Fruit fly (Drosophila melanogaster) whole organism, wandering third instar larva: ENCODE measurements around the gene CG31178.

Experiments used
- Abd-B ChIP-seq: fragments of >200 bp; optimal IDR thresholded peaks from 2 replicates; lab custom pipeline; 2017; ENCODE audit warnings: missing biosample characterization, missing genetic modification characterization
- CG32264 ChIP-seq: fragments of 200-800 bp; sonication (Bioruptor generic); optimal IDR thresholded peaks from 2 replicates; lab custom pipeline; 2016; ENCODE audit warnings: missing biosample characterization, missing genetic modification characterization
- CG9705 ChIP-seq: fragments of 200-800 bp; sonication (Bioruptor generic); optimal IDR thresholded peaks from 2 replicates; lab custom pipeline; 2018; ENCODE audit warnings: missing biosample characterization, mild to moderate bottlenecking, missing genetic modification characterization
- CrebA ChIP-seq: fragments of 200-800 bp; sonication (Bioruptor generic); optimal IDR thresholded peaks from 2 replicates; lab custom pipeline; 2016; ENCODE audit warnings: missing biosample characterization, mild to moderate bottlenecking, missing genetic modification characterization, borderline replicate concordance
- Dfd ChIP-seq: fragments of >200 bp; optimal IDR thresholded peaks from 2 replicates; lab custom pipeline; 2017; ENCODE audit warnings: missing biosample characterization, missing genetic modification characterization
- Dif ChIP-seq: fragments of 200-275, 200-300 bp; sonication (Bioruptor generic); optimal IDR thresholded peaks from 2 replicates; lab custom pipeline; 2018; ENCODE audit warnings: missing biosample characterization, missing genetic modification characterization; ENCODE audit not compliant: partially characterized antibody
- GATAd ChIP-seq: sonication (Bioruptor generic); optimal IDR thresholded peaks from 2 replicates; lab custom pipeline; 2016; ENCODE audit warnings: missing biosample characterization, missing genetic modification characterization
- HLH106 ChIP-seq: fragments of 200-800 bp; optimal IDR thresholded peaks from 3 replicates; lab custom pipeline; 2019; ENCODE audit warnings: missing biosample characterization, mild to moderate bottlenecking, missing genetic modification characterization, moderate library complexity
- Hnf4 ChIP-seq: fragments of 200-800 bp; sonication (Bioruptor generic); optimal IDR thresholded peaks from 2 replicates; lab custom pipeline; 2016; ENCODE audit warnings: missing biosample characterization, mild to moderate bottlenecking, missing genetic modification characterization
- Hr78 ChIP-seq: fragments of >200 bp; optimal IDR thresholded peaks from 2 replicates; lab custom pipeline; 2017; ENCODE audit warnings: missing biosample characterization, missing genetic modification characterization
- Hr83 ChIP-seq: fragments of 200-300 bp; sonication (Bioruptor generic); optimal IDR thresholded peaks from 2 replicates; lab custom pipeline; 2016; ENCODE audit warnings: missing biosample characterization, mild to moderate bottlenecking, missing genetic modification characterization, moderate library complexity; ENCODE audit not compliant: poor library complexity, severe bottlenecking
- Jra ChIP-seq: sonication (Bioruptor generic); optimal IDR thresholded peaks from 2 replicates; lab custom pipeline; 2016; ENCODE audit warnings: missing biosample characterization, missing genetic modification characterization
- Mio ChIP-seq: sonication (Bioruptor generic); optimal IDR thresholded peaks from 2 replicates; lab custom pipeline; 2016; ENCODE audit warnings: missing biosample characterization, missing genetic modification characterization
- Myc ChIP-seq: fragments of >200 bp; optimal IDR thresholded peaks from 2 replicates; lab custom pipeline; 2017
- N ChIP-seq: fragments of >200 bp; optimal IDR thresholded peaks from 2 replicates; lab custom pipeline; 2018; ENCODE audit warnings: missing biosample characterization, missing external identifiers, missing genetic modification characterization
- Rel ChIP-seq, 2 experiments: fragments of 200-800 bp; sonication (Bioruptor generic) in 1 of 2; optimal IDR thresholded peaks; 2 replicates in 1 of 2; 3 replicates in 1 of 2; lab custom pipeline; 2016 to 2019; ENCODE audit warnings: mild to moderate bottlenecking in 2 of 2, missing biosample characterization in 2 of 2, missing genetic modification characterization in 2 of 2, moderate library complexity in 1 of 2
- Sp1 ChIP-seq: fragments of 200-800 bp; sonication (Bioruptor generic); optimal IDR thresholded peaks from 3 replicates; lab custom pipeline; 2019; ENCODE audit warnings: missing biosample characterization, mild to moderate bottlenecking, missing genetic modification characterization, moderate library complexity
- Vsx2 ChIP-seq: fragments of 200-300, 225-300 bp; sonication (Bioruptor generic); optimal IDR thresholded peaks from 2 replicates; lab custom pipeline; 2018; ENCODE audit warnings: missing biosample characterization, missing genetic modification characterization; ENCODE audit not compliant: partially characterized antibody
- br ChIP-seq: fragments of 200-800 bp; sonication (Bioruptor generic); optimal IDR thresholded peaks from 2 replicates; lab custom pipeline; 2016; ENCODE audit warnings: missing biosample characterization, missing genetic modification characterization
- brk ChIP-seq: fragments of 200-800 bp; sonication (Bioruptor generic); optimal IDR thresholded peaks from 2 replicates; lab custom pipeline; 2016; ENCODE audit warnings: missing biosample characterization, mild to moderate bottlenecking, missing genetic modification characterization
- dl ChIP-seq, 2 experiments: fragments of 175-275, 200-275 bp in 1 of 2; fragments of 200-275 bp in 1 of 2; sonication (Bioruptor generic); optimal IDR thresholded peaks; lab custom pipeline; 2018; ENCODE audit warnings: mild to moderate bottlenecking in 2 of 2, missing biosample characterization in 2 of 2, missing genetic modification characterization in 2 of 2, moderate library complexity in 2 of 2; ENCODE audit not compliant: partially characterized antibody in 2 of 2, insufficient read depth in 1 of 2
- dmrt93B ChIP-seq: fragments of 200-800 bp; sonication (Bioruptor generic); optimal IDR thresholded peaks from 2 replicates; lab custom pipeline; 2018; ENCODE audit warnings: missing biosample characterization, mild to moderate bottlenecking, missing genetic modification characterization
- dsf ChIP-seq: sonication (Bioruptor generic); optimal IDR thresholded peaks from 2 replicates; lab custom pipeline; 2016; ENCODE audit warnings: missing biosample characterization, missing genetic modification characterization, borderline replicate concordance
- ey ChIP-seq: fragments of 200-800 bp; sonication (Bioruptor generic); optimal IDR thresholded peaks from 2 replicates; lab custom pipeline; 2016; ENCODE audit warnings: missing biosample characterization, missing genetic modification characterization
- foxo ChIP-seq, 2 experiments: fragments of 200-800 bp; sonication (Bioruptor generic); optimal IDR thresholded peaks; 2 replicates in 1 of 2; 3 replicates in 1 of 2; lab custom pipeline; 2016 to 2017; ENCODE audit warnings: missing biosample characterization in 2 of 2, missing genetic modification characterization in 2 of 2
- fru ChIP-seq: fragments of 200-800 bp; sonication (Bioruptor generic); optimal IDR thresholded peaks from 3 replicates; lab custom pipeline; 2016; ENCODE audit warnings: missing biosample characterization, mild to moderate bottlenecking, missing genetic modification characterization
- h ChIP-seq: fragments of 200-800 bp; sonication (Bioruptor generic); optimal IDR thresholded peaks from 3 replicates; lab custom pipeline; 2016; ENCODE audit warnings: missing biosample characterization, mild to moderate bottlenecking, missing genetic modification characterization
- jim ChIP-seq: fragments of 175-275, 200-325 bp; sonication (Bioruptor generic); optimal IDR thresholded peaks from 2 replicates; lab custom pipeline; 2016; ENCODE audit warnings: missing biosample characterization, mild to moderate bottlenecking, missing genetic modification characterization
- lola ChIP-seq: fragments of >200 bp; optimal IDR thresholded peaks from 2 replicates; lab custom pipeline; 2017; ENCODE audit warnings: missing biosample characterization, missing genetic modification characterization
- pan ChIP-seq: fragments of >200 bp; optimal IDR thresholded peaks from 2 replicates; lab custom pipeline; 2017
- psq ChIP-seq: fragments of 200-800 bp; sonication (Bioruptor generic); optimal IDR thresholded peaks from 3 replicates; lab custom pipeline; 2017; ENCODE audit warnings: missing biosample characterization, mild to moderate bottlenecking, missing genetic modification characterization, moderate library complexity
- rgr ChIP-seq: fragments of 200-800 bp; sonication (Bioruptor generic); optimal IDR thresholded peaks from 3 replicates; lab custom pipeline; 2016; ENCODE audit warnings: missing biosample characterization, mild to moderate bottlenecking, missing genetic modification characterization
- sage ChIP-seq: fragments of 200-800 bp; sonication (Bioruptor generic); optimal IDR thresholded peaks from 2 replicates; lab custom pipeline; 2016; ENCODE audit warnings: missing biosample characterization, mild to moderate bottlenecking, missing genetic modification characterization
- sv ChIP-seq: fragments of 200-800 bp; sonication (Bioruptor generic); optimal IDR thresholded peaks from 3 replicates; lab custom pipeline; 2016; ENCODE audit warnings: missing biosample characterization, missing genetic modification characterization
- tai ChIP-seq: sonication (Bioruptor generic); optimal IDR thresholded peaks from 2 replicates; lab custom pipeline; 2016; ENCODE audit warnings: missing biosample characterization, missing genetic modification characterization
- usp ChIP-seq: fragments of >200 bp; optimal IDR thresholded peaks from 2 replicates; lab custom pipeline; 2017; ENCODE audit warnings: missing biosample characterization, missing genetic modification characterization
- woc ChIP-seq: sonication (Bioruptor generic); optimal IDR thresholded peaks from 2 replicates; lab custom pipeline; 2016; ENCODE audit warnings: missing biosample characterization, mild to moderate bottlenecking, missing genetic modification characterization

The CG31178 gene

DNA sequence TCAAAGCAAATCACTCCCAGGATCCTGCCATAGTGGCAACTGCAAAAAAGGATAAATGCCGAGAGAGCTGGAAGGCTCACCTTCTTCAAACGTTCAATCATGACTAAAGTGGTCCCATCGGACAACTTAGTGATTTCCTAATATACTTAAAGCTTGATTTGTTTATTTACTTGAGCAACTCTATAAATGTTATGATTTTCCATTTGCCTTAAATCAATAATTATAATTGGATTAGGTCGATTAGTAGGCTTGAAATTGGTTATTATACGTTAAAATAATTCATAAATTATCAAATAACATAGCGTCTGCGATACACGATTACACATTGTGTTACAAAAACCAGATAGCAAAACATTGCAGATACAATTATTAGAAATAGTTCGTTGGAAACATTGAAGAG is 28.4 kb upstream of the CG31178 start, which contains the start of gene Gr93c:
TSS of gene Gr93c (minus strand) at position 101 of the 400 bp plus-strand sequence.
- TF ChIP-seq Sp1 (no peak), CG9705 (GFP tag; lab: Kevin White, UChicago) (no peak), Myc (no peak), Abd-B (GFP tag; lab: Kevin White, UChicago) (no peak), Hr78 (GFP tag; lab: Kevin White, UChicago) (no peak), Hnf4 (no peak)

- TF ChIP-seq Abd-B (GFP tag; lab: Kevin White, UChicago) (no peak), woc (no peak), rgr (GFP tag; lab: Kevin White, UChicago) (no peak), ey (GFP tag; lab: Kevin White, UChicago) (no peak), sv (GFP tag; lab: Kevin White, UChicago) (no peak), Sp1 (no peak), Rel (GFP tag; optimal IDR thresholded peaks at IDR 0.05; lab: Kevin White, UChicago) (no peak), Rel (tag; optimal IDR thresholded peaks at IDR 0.05; lab: Kevin White, UChicago) (no peak), Hr83 (no peak), Jra (GFP tag; lab: Kevin White, UChicago) (no peak), brk (GFP tag; lab: Kevin White, UChicago) (no peak)
These were observed 27.0 kb upstream of the CG31178 start, which contains the start of gene Gr93d for dm6 chr3R:21846559-21846958. TSS of gene Gr93d (minus strand) at chr3R:21846659.

dm6 chr3R:21847438-21847837 is 26.1 kb upstream of the CG31178 start:
- no peak for TF ChIP-seq tai
- TF ChIP-seq CG9705 (GFP tag; lab: Kevin White, UChicago): no peak
- no peak for TF ChIP-seq Rel (GFP tag; optimal IDR thresholded peaks at IDR 0.05; lab: Kevin White, UChicago)
- peak; percentile 92 for TF ChIP-seq Rel (tag; optimal IDR thresholded peaks at IDR 0.05; lab: Kevin White, UChicago)
- TF ChIP-seq Vsx2 (GFP tag; lab: Kevin White, UChicago): no peak
- no peak for TF ChIP-seq Mio (GFP tag; lab: Kevin White, UChicago)

DNA sequence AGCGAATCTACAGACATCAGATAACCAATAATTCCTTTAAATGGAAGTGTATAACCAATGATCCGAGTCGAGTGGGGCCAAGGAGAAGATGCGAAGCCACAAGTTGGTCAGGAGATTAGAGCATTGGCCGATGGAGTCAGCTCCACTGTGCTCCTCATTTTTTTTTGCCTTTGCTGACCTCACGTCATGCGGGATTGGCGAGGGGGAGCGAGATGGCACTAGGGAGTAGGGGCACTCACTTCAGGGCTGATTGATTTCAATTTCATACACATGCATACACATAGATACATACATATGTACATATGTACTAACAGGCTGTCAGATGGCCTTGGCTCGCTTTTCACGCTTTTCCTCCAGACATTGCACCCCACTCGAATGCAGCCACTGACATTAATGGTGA is 25.3 kb upstream of the CG31178 start:
- no peak for TF ChIP-seq Myc
- no peak for TF ChIP-seq dmrt93B (GFP tag; lab: Kevin White, UChicago)
- TF ChIP-seq Dif (GFP tag; lab: Kevin White, UChicago): no peak
- TF ChIP-seq pan (lab: Kevin White, UChicago): no peak
- TF ChIP-seq dl (GFP tag; optimal IDR thresholded peaks at IDR 0.05; lab: Kevin White, UChicago; ENCODE audit: insufficient read depth in 1 of 2, partially characterized antibody in 2 of 2): no peak
- no peak for TF ChIP-seq h (GFP tag; lab: Kevin White, UChicago)
- TF ChIP-seq Dfd (GFP tag; lab: Kevin White, UChicago): no peak
- TF ChIP-seq fru (GFP tag; lab: Kevin White, UChicago): no peak
- TF ChIP-seq GATAd (GFP tag; lab: Kevin White, UChicago): no peak
- TF ChIP-seq CG32264 (GFP tag; lab: Kevin White, UChicago): no peak
- no peak for TF ChIP-seq CrebA (GFP tag; lab: Kevin White, UChicago)

- TF ChIP-seq pan (lab: Kevin White, UChicago) (no peak), brk (GFP tag; lab: Kevin White, UChicago) (peak; percentile 82), sage (GFP tag; lab: Kevin White, UChicago) (peak; percentile 87), N (no peak), Myc (no peak), Abd-B (GFP tag; lab: Kevin White, UChicago) (no peak), Rel (GFP tag; optimal IDR thresholded peaks at IDR 0.05; lab: Kevin White, UChicago) (peak; percentile 73), Rel (tag; optimal IDR thresholded peaks at IDR 0.05; lab: Kevin White, UChicago) (peak; percentile 74), Hr83 (no peak), Hnf4 (peak; percentile 89), br (GFP tag; lab: Kevin White, UChicago) (peak; percentile 95), CrebA (GFP tag; lab: Kevin White, UChicago) (no peak), GATAd (GFP tag; lab: Kevin White, UChicago) (no peak), Mio (GFP tag; lab: Kevin White, UChicago) (no peak), dsf (peak; percentile 71), rgr (GFP tag; lab: Kevin White, UChicago) (peak; percentile 94), CG9705 (GFP tag; lab: Kevin White, UChicago) (peak; percentile 91), Dfd (GFP tag; lab: Kevin White, UChicago) (peak; percentile 87), dmrt93B (GFP tag; lab: Kevin White, UChicago) (peak; percentile 95), Sp1 (peak; percentile 96), foxo (GFP tag; optimal IDR thresholded peaks at IDR 0.05; lab: Kevin White, UChicago) (peak; percentile 87 to 97), sv (GFP tag; lab: Kevin White, UChicago) (peak; percentile 31), Dif (GFP tag; lab: Kevin White, UChicago) (no peak), jim (GFP tag; lab: Kevin White, UChicago) (no peak), ey (GFP tag; lab: Kevin White, UChicago) (peak; percentile 95), psq (GFP tag; lab: Kevin White, UChicago) (peak; percentile 93), lola (no peak), woc (peak; percentile 97), Vsx2 (GFP tag; lab: Kevin White, UChicago) (no peak), h (GFP tag; lab: Kevin White, UChicago) (peak; percentile 96), Jra (GFP tag; lab: Kevin White, UChicago) (peak; percentile 90), usp (GFP tag; lab: Kevin White, UChicago) (no peak), HLH106 (peak; percentile 95), fru (GFP tag; lab: Kevin White, UChicago) (peak; percentile 98)
These were observed 24.5 kb upstream of the CG31178 start for dm6 chr3R:21848987-21849442.
